Fruit fly (Drosophila melanogaster) whole organism, embryonic: ENCODE measurements around the gene armi.

ENCODE experiments used
- CG11093 ChIP-seq: fragments of 200-800 bp; sonication (Bioruptor generic); IDR thresholded peaks from 3 replicates; pipeline ENCODE4 v1.3.6; 2022; ENCODE audit warnings: missing biosample characterization, missing genetic modification characterization
- CG11247 ChIP-seq: fragments of 200-800 bp; sonication (Bioruptor generic); IDR thresholded peaks from 2 replicates; pipeline ENCODE4 v1.3.6; 2022; ENCODE audit warnings: missing biosample characterization, missing genetic modification characterization
- CG11723 ChIP-seq: fragments of 200-800 bp; sonication (Bioruptor generic); optimal IDR thresholded peaks from 2 replicates; lab custom pipeline; 2017; ENCODE audit warnings: missing biosample characterization, mild to moderate bottlenecking, missing genetic modification characterization
- CG13123 ChIP-seq: fragments of 200-800 bp; sonication (Bioruptor generic); optimal IDR thresholded peaks from 2 replicates; lab custom pipeline; 2016; ENCODE audit warnings: missing biosample characterization, missing genetic modification characterization
- CG15269 ChIP-seq: fragments of 200-800 bp; sonication (Bioruptor generic); optimal IDR thresholded peaks from 2 replicates; lab custom pipeline; 2018; ENCODE audit warnings: missing biosample characterization, mild to moderate bottlenecking, missing genetic modification characterization, moderate library complexity
- CG16813 ChIP-seq: fragments of 200-800 bp; sonication (Bioruptor generic); IDR thresholded peaks from 3 replicates; pipeline ENCODE4 v1.3.6; 2022; ENCODE audit warnings: missing biosample characterization, missing genetic modification characterization; ENCODE audit not compliant: partially characterized antibody
- CG18599 ChIP-seq: fragments of 200-800 bp; sonication (Bioruptor generic); optimal IDR thresholded peaks from 3 replicates; lab custom pipeline; 2017; ENCODE audit warnings: missing biosample characterization, missing genetic modification characterization, mild to moderate bottlenecking, moderate library complexity, missing genetic modification reagents
- CG2129 ChIP-seq: fragments of 200-800 bp; sonication (Bioruptor generic); IDR thresholded peaks from 2 replicates; pipeline ENCODE4 v1.3.6; 2022; ENCODE audit warnings: missing biosample characterization, missing genetic modification characterization; ENCODE audit not compliant: partially characterized antibody
- CG4282 ChIP-seq: fragments of 200-800 bp; sonication (Bioruptor generic); optimal IDR thresholded peaks from 2 replicates; lab custom pipeline; 2016; ENCODE audit warnings: missing biosample characterization, missing genetic modification characterization
- CG4360 ChIP-seq: fragments of 200-800 bp; sonication (Bioruptor generic); IDR thresholded peaks from 2 replicates; pipeline ENCODE4 v1.3.6; 2022; ENCODE audit warnings: missing biosample characterization, missing genetic modification characterization
- CG4820 ChIP-seq: fragments of 200-800 bp; sonication (Bioruptor generic); optimal IDR thresholded peaks from 3 replicates; lab custom pipeline; 2016; ENCODE audit warnings: missing biosample characterization, missing genetic modification characterization
- CG4854 ChIP-seq: fragments of 200-800 bp; sonication (Bioruptor generic); optimal IDR thresholded peaks from 2 replicates; lab custom pipeline; 2016; ENCODE audit warnings: missing biosample characterization, missing genetic modification characterization, inconsistent platforms
- CG6254 ChIP-seq: fragments of 200-800 bp; sonication (Bioruptor generic); optimal IDR thresholded peaks from 3 replicates; lab custom pipeline; 2017; ENCODE audit warnings: mild to moderate bottlenecking, missing biosample characterization, missing genetic modification reagents, missing genetic modification characterization
- CG8089 ChIP-seq: fragments of 200-800 bp; sonication (Bioruptor generic); optimal IDR thresholded peaks from 3 replicates; lab custom pipeline; 2016; ENCODE audit warnings: missing biosample characterization, missing genetic modification characterization
- CG8944 ChIP-seq: fragments of 200-800 bp; sonication (Bioruptor generic); optimal IDR thresholded peaks from 3 replicates; lab custom pipeline; 2016; ENCODE audit warnings: missing biosample characterization, missing genetic modification characterization
- CG9609 ChIP-seq: fragments of 200-800 bp; sonication (Bioruptor generic); optimal IDR thresholded peaks from 3 replicates; lab custom pipeline; 2016; ENCODE audit warnings: missing biosample characterization, missing genetic modification characterization
- CG9876 ChIP-seq: fragments of 200-800 bp; sonication (Bioruptor generic); optimal IDR thresholded peaks from 2 replicates; lab custom pipeline; 2016; ENCODE audit warnings: missing biosample characterization, missing genetic modification characterization
- Camta ChIP-seq: fragments of 200-800 bp; sonication (Bioruptor generic); optimal IDR thresholded peaks from 2 replicates; lab custom pipeline; 2016; ENCODE audit warnings: missing biosample characterization, missing genetic modification characterization
- CrebB ChIP-seq: fragments of 200-800 bp; sonication (Bioruptor generic); optimal IDR thresholded peaks from 3 replicates; lab custom pipeline; 2018; ENCODE audit warnings: missing biosample characterization, mild to moderate bottlenecking, missing genetic modification characterization
- D ChIP-seq, 2 experiments: fragments of 200-800 bp in 1 of 2; fragments of >200 bp in 1 of 2; sonication (Bioruptor generic) in 1 of 2; optimal IDR thresholded peaks; 2 replicates in 1 of 2; 3 replicates in 1 of 2; lab custom pipeline; 2017; ENCODE audit warnings: mild to moderate bottlenecking in 1 of 2, missing biosample characterization in 1 of 2, missing genetic modification characterization in 1 of 2, missing genetic modification reagents in 1 of 2
- Dek ChIP-seq: fragments of 200-800 bp; sonication (Bioruptor generic); optimal IDR thresholded peaks from 3 replicates; lab custom pipeline; 2019; ENCODE audit warnings: missing biosample characterization, mild to moderate bottlenecking, missing genetic modification characterization, moderate library complexity
- E2f1 ChIP-seq: fragments of 200-800 bp; sonication (Bioruptor generic); IDR thresholded peaks from 2 replicates; pipeline ENCODE4 v1.3.6; 2022; ENCODE audit warnings: missing biosample characterization, missing genetic modification characterization
- Hsf ChIP-seq: fragments of 200-800 bp; sonication (Bioruptor generic); optimal IDR thresholded peaks from 3 replicates; lab custom pipeline; 2016; ENCODE audit warnings: missing biosample characterization, missing genetic modification characterization
- Kr ChIP-seq: fragments of 200-800 bp; sonication (Bioruptor generic); optimal IDR thresholded peaks from 2 replicates; lab custom pipeline; 2017; ENCODE audit warnings: missing biosample characterization, mild to moderate bottlenecking, missing genetic modification characterization
- Meics ChIP-seq: fragments of 200-800 bp; sonication (Bioruptor generic); optimal IDR thresholded peaks from 2 replicates; lab custom pipeline; 2017; ENCODE audit warnings: missing biosample characterization, mild to moderate bottlenecking, missing genetic modification characterization
- Nf-YA ChIP-seq: fragments of 200-800 bp; sonication (Bioruptor generic); IDR thresholded peaks from 2 replicates; pipeline ENCODE4 v1.3.6; 2022; ENCODE audit warnings: missing biosample characterization, missing genetic modification characterization
- Rfx ChIP-seq: fragments of 200-800 bp; sonication (Bioruptor generic); IDR thresholded peaks from 2 replicates; pipeline ENCODE4 v1.3.6; 2022; ENCODE audit warnings: missing biosample characterization, missing genetic modification characterization
- Sox100B ChIP-seq: fragments of 200-800 bp; sonication (Bioruptor generic); optimal IDR thresholded peaks from 3 replicates; lab custom pipeline; 2018; ENCODE audit warnings: missing biosample characterization, mild to moderate bottlenecking, missing genetic modification characterization
- Vsx1 ChIP-seq: fragments of 200-800 bp; sonication (Bioruptor generic); optimal IDR thresholded peaks from 2 replicates; lab custom pipeline; 2017; ENCODE audit warnings: missing biosample characterization, mild to moderate bottlenecking, missing genetic modification characterization, missing genetic modification reagents
- bsh ChIP-seq, 2 experiments: fragments of 200-800 bp; sonication (Bioruptor generic); optimal IDR thresholded peaks; 2 replicates each; lab custom pipeline; 2017 to 2018; ENCODE audit warnings: mild to moderate bottlenecking in 2 of 2, missing biosample characterization in 2 of 2, missing genetic modification characterization in 2 of 2, moderate library complexity in 1 of 2
- caup ChIP-seq: fragments of 200-800 bp; sonication (Bioruptor generic); optimal IDR thresholded peaks from 3 replicates; lab custom pipeline; 2017; ENCODE audit warnings: missing biosample characterization, mild to moderate bottlenecking, missing genetic modification characterization, moderate library complexity; ENCODE audit not compliant: severe bottlenecking
- danr ChIP-seq: fragments of 200-800 bp; sonication (Bioruptor generic); IDR thresholded peaks from 2 replicates; pipeline ENCODE4 v1.3.6; 2022; ENCODE audit warnings: missing biosample characterization, missing genetic modification characterization
- ewg ChIP-seq: fragments of 200-800 bp; sonication (Bioruptor generic); optimal IDR thresholded peaks from 3 replicates; lab custom pipeline; 2017; ENCODE audit warnings: mild to moderate bottlenecking, missing biosample characterization, missing genetic modification reagents, missing genetic modification characterization
- fd3F ChIP-seq: fragments of 200-800 bp; sonication (Bioruptor generic); optimal IDR thresholded peaks from 2 replicates; lab custom pipeline; 2018; ENCODE audit warnings: missing biosample characterization, mild to moderate bottlenecking, missing genetic modification characterization, moderate library complexity
- gt ChIP-seq: fragments of 200-800 bp; sonication (Bioruptor generic); IDR thresholded peaks from 2 replicates; pipeline ENCODE4 v1.3.6; 2022; ENCODE audit warnings: missing biosample characterization, missing genetic modification characterization
- jumu ChIP-seq: fragments of 200-800 bp; sonication (Bioruptor generic); optimal IDR thresholded peaks from 3 replicates; lab custom pipeline; 2016; ENCODE audit warnings: missing biosample characterization, missing genetic modification characterization
- maf-S ChIP-seq: fragments of 200-800 bp; sonication (Bioruptor generic); optimal IDR thresholded peaks from 2 replicates; lab custom pipeline; 2016; ENCODE audit warnings: missing biosample characterization, missing genetic modification characterization
- mirr ChIP-seq: fragments of 200-800 bp; sonication (Bioruptor generic); optimal IDR thresholded peaks from 3 replicates; lab custom pipeline; 2018; ENCODE audit warnings: missing biosample characterization, mild to moderate bottlenecking, missing genetic modification characterization
- nau ChIP-seq: fragments of 200-800 bp; sonication (Bioruptor generic); optimal IDR thresholded peaks from 3 replicates; lab custom pipeline; 2017; ENCODE audit warnings: missing biosample characterization, mild to moderate bottlenecking, missing genetic modification characterization, missing genetic modification reagents
- peb ChIP-seq: fragments of 200-800 bp; sonication (Bioruptor generic); IDR thresholded peaks from 2 replicates; pipeline ENCODE4 v1.3.6; 2022; ENCODE audit warnings: missing biosample characterization, missing genetic modification characterization
- pnt ChIP-seq: fragments of 200-800 bp; sonication (Bioruptor generic); optimal IDR thresholded peaks from 3 replicates; lab custom pipeline; 2016; ENCODE audit warnings: missing biosample characterization, missing genetic modification characterization
- ro ChIP-seq: fragments of 200-800 bp; sonication (Bioruptor generic); IDR thresholded peaks from 2 replicates; pipeline ENCODE4 v1.3.6; 2022; ENCODE audit warnings: missing biosample characterization, missing genetic modification characterization
- sc ChIP-seq, 3 experiments: fragments of >200 bp in 2 of 3; fragments of 200-800 bp in 1 of 3; sonication (Bioruptor generic) in 1 of 3; optimal IDR thresholded peaks; 2 replicates in 2 of 3; 3 replicates in 1 of 3; lab custom pipeline; 2017; ENCODE audit warnings: mild to moderate bottlenecking in 1 of 3, missing biosample characterization in 1 of 3, missing genetic modification characterization in 1 of 3, missing genetic modification reagents in 1 of 3
- seq ChIP-seq: fragments of 200-800 bp; sonication (Bioruptor generic); IDR thresholded peaks from 2 replicates; pipeline ENCODE4 v1.3.6; 2022; ENCODE audit warnings: missing biosample characterization, missing genetic modification characterization
- sob ChIP-seq: fragments of 200-800 bp; sonication (Bioruptor generic); IDR thresholded peaks from 2 replicates; pipeline ENCODE4 v1.3.6; 2022; ENCODE audit warnings: missing biosample characterization, missing genetic modification characterization
- tap ChIP-seq: fragments of 200-800 bp; optimal IDR thresholded peaks from 3 replicates; lab custom pipeline; 2019; ENCODE audit warnings: missing biosample characterization, mild to moderate bottlenecking, missing genetic modification characterization, moderate library complexity
- ttk ChIP-seq: fragments of 200-800 bp; sonication (Bioruptor generic); IDR thresholded peaks from 2 replicates; pipeline ENCODE4 v2.1.2; 2022; ENCODE audit warnings: missing biosample characterization, missing genetic modification characterization
- vnd ChIP-seq: fragments of 200-800 bp; sonication (Bioruptor generic); IDR thresholded peaks from 3 replicates; pipeline ENCODE4 v1.3.6; 2022; ENCODE audit warnings: missing biosample characterization, missing genetic modification characterization; ENCODE audit not compliant: partially characterized antibody
- wdn ChIP-seq: fragments of 200-800 bp; sonication (Bioruptor generic); IDR thresholded peaks from 2 replicates; pipeline ENCODE4 v1.3.6; 2022; ENCODE audit warnings: missing biosample characterization, missing genetic modification characterization

The armi gene

DNA sequence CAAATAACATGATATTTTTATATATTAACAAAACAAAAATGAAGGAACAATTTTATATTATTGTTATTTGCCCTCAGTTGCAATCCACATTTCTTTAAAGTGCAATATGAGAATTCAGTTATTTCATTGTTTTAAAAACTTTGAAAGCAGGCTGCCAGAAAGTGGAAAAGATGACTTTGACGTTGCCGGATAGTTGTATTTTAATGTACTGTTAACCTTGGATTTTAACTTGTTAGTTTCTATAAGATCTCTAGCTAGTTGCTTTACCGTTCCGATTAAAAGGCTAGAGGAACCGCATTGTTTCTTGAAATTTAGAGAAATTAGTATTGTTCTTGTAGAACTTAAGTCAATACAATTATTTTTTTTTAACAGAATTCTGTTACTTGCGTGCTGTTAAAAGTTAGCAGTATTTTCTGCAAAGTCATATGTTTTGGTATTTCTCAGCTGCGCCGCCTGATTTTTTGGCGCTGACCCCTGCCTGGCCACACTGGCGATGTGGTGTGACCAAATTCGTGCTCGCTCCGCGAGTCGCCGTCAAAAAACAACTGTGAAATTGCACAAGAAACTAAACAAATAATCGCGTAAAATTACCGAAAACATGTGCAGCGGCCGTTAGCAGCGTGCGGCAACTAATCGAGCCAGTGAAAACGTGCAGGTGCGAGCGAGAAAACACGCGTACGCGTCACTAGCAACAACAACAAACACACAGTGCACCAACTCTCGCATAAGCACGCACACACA is 54.3 kb downstream of the armi start, which contains the start of gene Eip63E (continued):
- TF ChIP-seq Sox100B (GFP tag; lab: Kevin White, UChicago) (no peak), danr (no peak), CG11093 (no peak), tap (no peak), CG2129 (GFP tag; lab: Robert Waterston, UW) (no peak), D (optimal IDR thresholded peaks at IDR 0.05; lab: Kevin White, UChicago) (no peak), D (GFP tag; optimal IDR thresholded peaks at IDR 0.05; lab: Kevin White, UChicago) (no peak), vnd (GFP tag; lab: Robert Waterston, UW) (peak; percentile 57; the same call in 2 of the 3 replicates), fd3F (GFP tag; lab: Kevin White, UChicago) (no peak), seq (GFP tag; lab: Robert Waterston, UW) (no peak), E2f1 (no peak), wdn (GFP tag; lab: Robert Waterston, UW) (no peak), ro (GFP tag; lab: Robert Waterston, UW) (no peak), bsh (GFP tag; optimal IDR thresholded peaks at IDR 0.05; lab: Kevin White, UChicago) (peak in 1 of 2 experiments; percentile 39), CG11247 (GFP tag; lab: Robert Waterston, UW) (no peak), caup (no peak), CG16813 (GFP tag; lab: Robert Waterston, UW) (0 out of 3 replicates have a peak, but pooled peaks have one; percentile 41), CG9876 (GFP tag; lab: Kevin White, UChicago) (no peak), Dek (no peak), CG6254 (GFP tag; lab: Kevin White, UChicago) (peak; percentile 14), CG4360 (peak; percentile 98), CG15269 (tag; lab: Kevin White, UChicago) (no peak), sc (optimal IDR thresholded peaks at IDR 0.05; lab: Kevin White, UChicago) (no peak), sc (GFP tag; optimal IDR thresholded peaks at IDR 0.05; lab: Kevin White, UChicago) (no peak), peb (GFP tag; lab: Robert Waterston, UW) (no peak), pnt (GFP tag; lab: Kevin White, UChicago) (no peak), jumu (GFP tag; lab: Kevin White, UChicago) (no peak), CG4282 (GFP tag; lab: Kevin White, UChicago) (no peak), CG9609 (no peak), CG4854 (GFP tag; lab: Kevin White, UChicago) (no peak), Rfx (GFP tag; lab: Robert Waterston, UW) (peak; percentile 29; the same call in 1 of the 2 replicates), CG8089 (GFP tag; lab: Kevin White, UChicago) (no peak), sob (no peak), CG4820 (GFP tag; lab: Kevin White, UChicago) (no peak), CG8944 (no peak), Hsf (GFP tag; lab: Kevin White, UChicago) (no peak), maf-S (GFP tag; lab: Kevin White, UChicago) (no peak), CG18599 (no peak), Meics (peak; percentile 17), Vsx1 (GFP tag; lab: Kevin White, UChicago) (no peak), ewg (GFP tag; lab: Kevin White, UChicago) (no peak), Nf-YA (GFP tag; lab: Robert Waterston, UW) (no peak), mirr (GFP tag; lab: Kevin White, UChicago) (no peak), Camta (GFP tag; lab: Kevin White, UChicago) (no peak), nau (GFP tag; lab: Kevin White, UChicago) (peak; percentile 58), CG11723 (GFP tag; lab: Kevin White, UChicago) (no peak), ttk (GFP tag; lab: Robert Waterston, UW) (no peak), Kr (no peak), gt (GFP tag; lab: Robert Waterston, UW) (no peak), CG13123 (GFP tag; lab: Kevin White, UChicago) (no peak), CrebB (tag; lab: Kevin White, UChicago) (peak; percentile 1)
